Fruit fly (Drosophila melanogaster): ENCODE data around the gene Dmtn.
A peak's percentile ranks its signal among the peaks of the same experiment; 100 is the strongest.

Dmtn gene

DNA sequence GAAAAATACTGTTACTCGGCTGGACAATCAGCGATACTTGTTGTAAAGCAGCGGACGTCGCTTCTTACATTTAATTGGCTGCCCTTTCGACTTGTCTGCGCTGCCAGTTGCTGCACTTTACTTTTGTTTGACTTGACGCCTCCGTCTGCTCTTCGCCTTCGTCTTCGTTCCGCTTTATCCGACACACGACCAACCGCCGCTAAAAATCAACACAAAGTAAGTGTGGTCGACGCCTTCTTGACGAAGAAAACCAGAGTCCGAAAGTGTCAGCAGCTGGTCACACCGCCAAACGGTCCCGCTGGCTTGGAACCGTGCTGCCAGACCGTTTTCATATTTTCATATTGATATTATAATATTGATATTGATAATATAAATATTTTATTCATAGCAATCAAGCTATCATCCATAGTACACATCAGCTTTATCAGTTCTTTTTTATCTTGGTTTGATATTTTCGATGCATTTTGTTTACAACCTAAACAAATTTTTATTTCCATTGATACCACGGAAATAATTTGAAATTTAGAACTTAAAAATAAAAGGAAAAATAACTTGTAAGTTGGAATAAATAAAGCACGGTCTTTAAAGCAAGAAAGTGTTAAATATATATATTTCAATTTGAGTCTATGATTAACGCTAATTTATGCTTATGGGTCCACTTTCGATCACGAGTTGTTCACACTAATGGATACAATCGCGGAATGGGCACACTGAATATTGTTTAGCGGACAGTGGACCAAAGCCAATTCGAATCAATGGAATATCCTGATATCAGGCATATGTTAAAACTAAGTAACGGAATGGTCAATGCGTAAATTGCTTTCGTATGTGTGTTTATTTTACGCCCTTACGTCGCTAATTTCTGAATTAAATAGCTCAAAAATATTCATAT is at the start of gene Dmtn:
Gene Dmtn, minus strand, starts transcription at position 222 of the 892 bp plus-strand sequence.
- no peak for TF ChIP-seq EcR (GFP tag; optimal IDR thresholded peaks at IDR 0.05)
- no peak for TF ChIP-seq Ets98B (GFP tag; IDR thresholded peaks at IDR 0.05)
- TF ChIP-seq D1 (tag; optimal IDR thresholded peaks at IDR 0.05), result no peak
- peak; percentile 33 for TF ChIP-seq Pif1B (GFP tag; optimal IDR thresholded peaks at IDR 0.05)
- TF ChIP-seq CG32121 (GFP tag; IDR thresholded peaks at IDR 0.05), result no peak
- TF ChIP-seq CG8159 (tag; optimal IDR thresholded peaks at IDR 0.05), result peak; percentile 9
- TF ChIP-seq CG14655 (GFP tag; optimal IDR thresholded peaks at IDR 0.05), result peak; percentile 40
- no peak for TF ChIP-seq gl (tag; optimal IDR thresholded peaks at IDR 0.05)

DNA sequence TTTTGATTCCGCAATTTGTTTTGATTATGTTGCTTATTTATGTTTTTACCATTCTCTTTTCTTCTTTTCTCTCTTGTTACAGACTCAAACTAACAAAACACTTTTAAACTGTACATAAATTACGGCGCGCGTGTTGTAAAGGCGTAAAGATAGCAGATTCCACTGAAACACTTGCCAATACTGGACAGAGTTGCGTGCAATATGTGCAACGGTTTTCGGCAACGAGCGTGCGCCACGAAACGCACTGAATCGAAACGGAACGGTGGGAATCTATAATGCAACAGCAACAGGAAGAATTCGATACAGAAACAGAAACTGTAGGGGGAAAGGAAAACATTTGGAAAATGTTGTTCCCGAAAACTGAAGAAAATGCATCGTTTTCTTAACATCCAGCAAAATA is 30.9 kb upstream of the Dmtn start:
- TF ChIP-seq D1 (tag; optimal IDR thresholded peaks at IDR 0.05) (no peak), Pif1A (GFP tag; optimal IDR thresholded peaks at IDR 0.05) (no peak)

DNA sequence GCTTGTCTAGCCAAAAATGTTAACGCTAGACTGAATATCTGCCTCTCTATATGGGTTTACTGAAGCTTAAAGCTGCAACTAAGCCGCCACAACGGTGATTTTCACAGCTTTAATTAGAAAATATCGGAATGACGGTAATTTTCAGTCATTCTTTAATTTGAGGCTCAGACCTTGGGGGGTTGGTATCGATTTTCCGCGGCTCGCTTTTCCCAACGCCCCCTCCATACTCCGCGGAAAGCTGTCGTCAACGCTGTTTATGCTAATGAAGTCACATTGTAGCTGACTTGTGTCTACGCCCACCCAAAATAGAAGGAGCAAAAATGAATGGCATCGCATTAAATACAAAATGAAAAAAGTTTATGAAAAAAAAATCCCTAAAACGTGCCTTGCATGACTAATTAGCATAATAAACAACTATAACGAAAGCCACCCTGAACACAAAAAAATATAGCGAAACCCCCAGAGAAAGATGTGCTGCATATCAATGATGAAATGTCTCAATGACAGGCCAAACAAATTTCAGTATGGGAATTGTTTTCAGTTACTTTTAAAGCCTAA is 30.1 kb upstream of the Dmtn start:
- TF ChIP-seq D1 (tag; optimal IDR thresholded peaks at IDR 0.05), result no peak
- no peak for TF ChIP-seq Pif1A (GFP tag; optimal IDR thresholded peaks at IDR 0.05)
- no peak for TF ChIP-seq CG8301 (tag; optimal IDR thresholded peaks at IDR 0.05)
- no peak for TF ChIP-seq CG14655 (GFP tag; optimal IDR thresholded peaks at IDR 0.05)
- no peak for TF ChIP-seq CG12605 (GFP tag; IDR thresholded peaks at IDR 0.05)

DNA sequence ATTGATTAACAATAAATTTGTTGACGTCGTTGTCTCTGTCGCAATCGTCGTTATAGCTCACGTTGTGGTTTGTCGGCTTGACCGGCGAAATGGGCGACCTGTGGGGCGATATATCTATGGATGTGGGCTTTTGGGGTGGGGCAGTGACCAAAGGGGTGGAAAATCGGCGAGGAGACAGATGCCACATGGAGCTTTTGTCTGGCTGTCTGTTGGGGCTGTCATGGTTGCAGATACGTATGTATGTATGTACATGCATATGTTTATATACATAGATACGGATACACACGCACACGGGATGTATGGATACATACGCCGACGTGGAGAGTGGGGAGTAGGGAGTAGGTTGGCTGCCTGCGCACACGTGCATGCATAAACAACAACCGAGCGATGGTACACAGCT is 29.5 kb upstream of the Dmtn start:
- no peak for TF ChIP-seq CG15710 (tag; optimal IDR thresholded peaks at IDR 0.05)
- no peak for TF ChIP-seq fd96Ca (GFP tag; IDR thresholded peaks at IDR 0.05)
- TF ChIP-seq CG17806 (tag; optimal IDR thresholded peaks at IDR 0.05), result no peak
- no peak for TF ChIP-seq CG4496 (GFP tag; IDR thresholded peaks at IDR 0.05)
- TF ChIP-seq CG8159 (tag; optimal IDR thresholded peaks at IDR 0.05), result no peak
- TF ChIP-seq CG8301 (tag; optimal IDR thresholded peaks at IDR 0.05), result no peak
- no peak for TF ChIP-seq CG9948 (tag; optimal IDR thresholded peaks at IDR 0.05)
- no peak for TF ChIP-seq CG10348 (GFP tag; IDR thresholded peaks at IDR 0.05)
- TF ChIP-seq CG32121 (GFP tag; IDR thresholded peaks at IDR 0.05), result no peak
- TF ChIP-seq Pif1A (GFP tag; optimal IDR thresholded peaks at IDR 0.05), result no peak
- no peak for TF ChIP-seq Ets98B (GFP tag; IDR thresholded peaks at IDR 0.05)
- TF ChIP-seq gl (tag; optimal IDR thresholded peaks at IDR 0.05), result no peak
- TF ChIP-seq CG34367 (tag; optimal IDR thresholded peaks at IDR 0.05), result no peak
- TF ChIP-seq D1 (tag; optimal IDR thresholded peaks at IDR 0.05), result no peak
- no peak for TF ChIP-seq CG12605 (GFP tag; IDR thresholded peaks at IDR 0.05)
- TF ChIP-seq EcR (GFP tag; optimal IDR thresholded peaks at IDR 0.05), result no peak
- no peak for TF ChIP-seq CG13204 (GFP tag; optimal IDR thresholded peaks at IDR 0.05)

DNA sequence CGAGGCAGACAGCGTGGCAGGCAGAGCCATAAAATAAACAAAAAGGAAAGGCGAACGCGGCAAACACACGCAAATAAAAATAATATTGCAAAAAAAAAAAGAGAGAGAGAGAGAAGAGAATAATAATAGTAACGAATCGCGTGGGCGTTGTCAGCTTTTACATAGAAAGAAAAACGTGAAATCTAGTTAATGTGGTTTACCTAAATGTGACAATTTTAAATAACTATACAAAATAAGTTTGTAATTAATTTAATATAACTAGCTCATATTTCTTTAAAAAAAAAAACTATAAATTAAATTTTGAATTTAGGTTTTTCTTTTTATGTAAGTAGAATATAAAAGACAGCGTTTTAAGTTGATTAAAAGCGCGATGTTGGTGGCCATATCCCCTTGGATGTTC is 28.2 kb upstream of the Dmtn start:
- TF ChIP-seq CG4496 (GFP tag; IDR thresholded peaks at IDR 0.05), result 0 out of 3 replicates have a peak, but pooled peaks have one; percentile 41
- TF ChIP-seq gl (tag; optimal IDR thresholded peaks at IDR 0.05), result no peak
- TF ChIP-seq Pif1A (GFP tag; optimal IDR thresholded peaks at IDR 0.05), result no peak
- TF ChIP-seq rn (GFP tag; IDR thresholded peaks at IDR 0.05), result no peak
- TF ChIP-seq CG12605 (GFP tag; IDR thresholded peaks at IDR 0.05), result peak; percentile 16; the same call in 1 of the 2 replicates
- no peak for TF ChIP-seq CG17806 (tag; optimal IDR thresholded peaks at IDR 0.05)
- TF ChIP-seq Ets98B (GFP tag; IDR thresholded peaks at IDR 0.05), result peak; percentile 42; the same call in 1 of the 2 replicates
- no peak for TF ChIP-seq CG10348 (GFP tag; IDR thresholded peaks at IDR 0.05)
- TF ChIP-seq CG15710 (tag; optimal IDR thresholded peaks at IDR 0.05), result no peak
- peak; percentile 27 for TF ChIP-seq CG8159 (tag; optimal IDR thresholded peaks at IDR 0.05)
- TF ChIP-seq CG32121 (GFP tag; IDR thresholded peaks at IDR 0.05), result peak; percentile 66; the same call in 1 of the 2 replicates

DNA sequence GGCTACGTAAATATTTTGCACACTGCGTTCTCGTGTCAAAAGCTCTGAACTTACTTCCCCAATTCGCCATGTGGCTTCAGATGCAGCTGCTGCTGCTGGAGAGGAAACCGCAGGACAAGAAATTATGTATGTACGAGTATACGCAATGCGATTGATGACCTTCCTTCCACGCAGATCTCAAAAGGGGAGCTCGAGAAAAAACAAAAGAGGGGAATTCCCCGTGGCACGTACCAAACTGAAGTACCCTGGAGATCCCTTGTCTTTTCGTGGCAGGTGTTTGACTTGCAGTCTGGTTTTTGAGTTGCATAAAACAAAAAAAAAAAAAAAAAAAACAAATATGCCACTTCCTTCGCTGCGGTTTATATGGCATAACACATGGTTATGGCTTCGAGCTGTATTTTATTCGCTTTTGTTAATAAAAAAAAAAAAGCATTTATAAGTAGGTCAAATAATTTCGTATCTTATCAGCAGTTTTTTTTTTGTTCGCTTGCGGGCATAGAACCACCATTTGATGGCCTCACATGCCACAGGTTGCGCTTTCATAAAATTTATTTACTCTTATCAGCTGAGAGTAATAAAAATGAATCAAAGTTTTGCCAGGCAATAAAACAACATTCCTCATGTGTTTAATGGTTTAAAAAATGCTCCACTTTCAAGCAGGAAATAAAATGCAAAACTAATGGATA is 27.2 kb upstream of the Dmtn start:
- TF ChIP-seq CG8301 (tag; optimal IDR thresholded peaks at IDR 0.05) (no peak), CG34367 (tag; optimal IDR thresholded peaks at IDR 0.05) (no peak), EcR (GFP tag; optimal IDR thresholded peaks at IDR 0.05) (peak; percentile 23), Pif1A (GFP tag; optimal IDR thresholded peaks at IDR 0.05) (peak; percentile 24), CG8159 (tag; optimal IDR thresholded peaks at IDR 0.05) (no peak), CG17806 (tag; optimal IDR thresholded peaks at IDR 0.05) (no peak), CG14655 (GFP tag; optimal IDR thresholded peaks at IDR 0.05) (no peak), CG32121 (GFP tag; IDR thresholded peaks at IDR 0.05) (no peak), CG10348 (GFP tag; IDR thresholded peaks at IDR 0.05) (no peak), gl (tag; optimal IDR thresholded peaks at IDR 0.05) (no peak), Pif1B (GFP tag; optimal IDR thresholded peaks at IDR 0.05) (no peak)

Measured in whole organism, pupa.